Fruit fly (Drosophila melanogaster) whole organism, adult: ENCODE data around the gene CecA1.
A peak's percentile ranks its signal among the peaks of the same experiment; 100 is the strongest.

ENCODE experiments used
- CG14711 ChIP-seq: fragments of 200-800 bp; sonication (Bioruptor generic); optimal IDR thresholded peaks from 2 replicates; lab custom pipeline; 2018; ENCODE audit warnings: missing biosample characterization, mild to moderate bottlenecking, missing genetic modification characterization, moderate library complexity
- CG1620 ChIP-seq: fragments of 200-800 bp; sonication (Bioruptor generic); optimal IDR thresholded peaks from 2 replicates; lab custom pipeline; 2016; ENCODE audit warnings: missing biosample characterization, missing genetic modification characterization
- CG33017 ChIP-seq: fragments of 200-800 bp; sonication (Bioruptor generic); optimal IDR thresholded peaks from 2 replicates; lab custom pipeline; 2018; ENCODE audit warnings: missing biosample characterization, mild to moderate bottlenecking, missing genetic modification characterization, moderate library complexity
- CG5204 ChIP-seq: fragments of 200-800 bp; sonication (Bioruptor generic); optimal IDR thresholded peaks from 2 replicates; lab custom pipeline; 2016; ENCODE audit warnings: missing biosample characterization, missing genetic modification characterization
- CG7045 ChIP-seq: fragments of 200-800 bp; sonication (Bioruptor generic); optimal IDR thresholded peaks from 2 replicates; lab custom pipeline; 2017; ENCODE audit warnings: missing biosample characterization, mild to moderate bottlenecking, missing genetic modification characterization
- CG7101 ChIP-seq: fragments of 200-800 bp; sonication (Bioruptor generic); optimal IDR thresholded peaks from 2 replicates; lab custom pipeline; 2018; ENCODE audit warnings: missing biosample characterization, mild to moderate bottlenecking, missing genetic modification characterization, moderate library complexity
- Hr96 ChIP-seq: fragments of 200-800 bp; sonication (Bioruptor generic); optimal IDR thresholded peaks from 2 replicates; lab custom pipeline; 2016; ENCODE audit warnings: missing biosample characterization, missing genetic modification characterization
- bab1 ChIP-seq: fragments of 200-800 bp; sonication (Bioruptor generic); optimal IDR thresholded peaks from 3 replicates; lab custom pipeline; 2019; ENCODE audit warnings: missing biosample characterization, mild to moderate bottlenecking, missing genetic modification characterization, moderate library complexity
- cic ChIP-seq: fragments of 200-800 bp; sonication (Bioruptor generic); optimal IDR thresholded peaks from 2 replicates; lab custom pipeline; 2017; ENCODE audit warnings: missing biosample characterization, mild to moderate bottlenecking, missing genetic modification characterization, moderate library complexity
- kay ChIP-seq: fragments of 200-800 bp; sonication (Bioruptor generic); peaks from one replicate; lab custom pipeline; 2016; ENCODE audit warnings: missing biosample characterization, missing genetic modification characterization, borderline replicate concordance
- ovo ChIP-seq: fragments of 200-800 bp; sonication (Bioruptor generic); optimal IDR thresholded peaks from 2 replicates; lab custom pipeline; 2016; ENCODE audit warnings: missing biosample characterization, missing genetic modification characterization
- pad ChIP-seq: fragments of 200-800 bp; sonication (Bioruptor generic); optimal IDR thresholded peaks from 3 replicates; lab custom pipeline; 2017; ENCODE audit warnings: missing biosample characterization, missing genetic modification characterization, mild to moderate bottlenecking, moderate library complexity, missing genetic modification reagents
- tj ChIP-seq: fragments of 200-800 bp; sonication (Bioruptor generic); optimal IDR thresholded peaks from 3 replicates; lab custom pipeline; 2017; ENCODE audit warnings: missing biosample characterization, mild to moderate bottlenecking, missing genetic modification characterization, moderate library complexity
- toe ChIP-seq: fragments of 200-800 bp; sonication (Bioruptor generic); optimal IDR thresholded peaks from 2 replicates; lab custom pipeline; 2016; ENCODE audit warnings: missing biosample characterization, missing genetic modification characterization

- no peak for TF ChIP-seq pad (GFP tag; lab: Kevin White, UChicago)
- TF ChIP-seq CG1620 (GFP tag; lab: Kevin White, UChicago): no peak
- no peak for TF ChIP-seq CG7101 (tag; lab: Kevin White, UChicago)
- TF ChIP-seq cic: no peak
- TF ChIP-seq toe (GFP tag; lab: Kevin White, UChicago): no peak
- TF ChIP-seq tj (GFP tag; lab: Kevin White, UChicago): no peak
- TF ChIP-seq ovo: no peak
- no peak for TF ChIP-seq CG14711 (tag; lab: Kevin White, UChicago)
- no peak for TF ChIP-seq CG33017 (tag; lab: Kevin White, UChicago)
- TF ChIP-seq CG7045: no peak
- no peak for TF ChIP-seq Hr96 (GFP tag; lab: Kevin White, UChicago)
- no peak for TF ChIP-seq CG5204
- TF ChIP-seq bab1 (GFP tag; lab: Kevin White, UChicago): no peak
- peak; percentile 53 for TF ChIP-seq kay (GFP tag; lab: Kevin White, UChicago)
Observed at dm6 chr3R:30245739-30246589, 35.3 kb downstream of the CecA1 start.
